Fruit fly (Drosophila melanogaster) whole organism, pupa: ENCODE results near the gene CG5516.

Source experiments
- CG10348 ChIP-seq: fragments of 200-800 bp; sonication (Bioruptor generic); IDR thresholded peaks from 2 replicates; pipeline ENCODE4 v1.3.6; 2022; ENCODE audit warnings: missing biosample characterization, missing genetic modification characterization
- CG12605 ChIP-seq: fragments of 200-800 bp; sonication (Bioruptor generic); IDR thresholded peaks from 2 replicates; pipeline ENCODE4 v1.3.6; 2022; ENCODE audit warnings: missing biosample characterization, missing genetic modification characterization
- CG13204 ChIP-seq: fragments of 200-800 bp; sonication (Bioruptor generic); optimal IDR thresholded peaks from 2 replicates; lab custom pipeline; 2018; ENCODE audit warnings: missing biosample characterization, mild to moderate bottlenecking, missing genetic modification characterization, moderate library complexity
- CG14655 ChIP-seq: fragments of 200-800 bp; sonication (Bioruptor generic); optimal IDR thresholded peaks from 3 replicates; lab custom pipeline; 2017; ENCODE audit warnings: mild to moderate bottlenecking, missing biosample characterization, missing genetic modification reagents, missing genetic modification characterization
- CG15710 ChIP-seq: fragments of 200-800 bp; sonication (Bioruptor generic); optimal IDR thresholded peaks from 2 replicates; lab custom pipeline; 2018; ENCODE audit warnings: missing biosample characterization, mild to moderate bottlenecking, missing genetic modification characterization, moderate library complexity
- CG17806 ChIP-seq: fragments of 200-800 bp; sonication (Bioruptor generic); optimal IDR thresholded peaks from 2 replicates; lab custom pipeline; 2018; ENCODE audit warnings: missing biosample characterization, mild to moderate bottlenecking, missing genetic modification characterization, moderate library complexity
- CG32121 ChIP-seq: fragments of 200-800 bp; sonication (Bioruptor generic); IDR thresholded peaks from 2 replicates; pipeline ENCODE4 v1.3.6; 2022; ENCODE audit warnings: missing biosample characterization, missing genetic modification characterization
- CG34367 ChIP-seq: fragments of 200-800 bp; sonication (Bioruptor generic); optimal IDR thresholded peaks from 2 replicates; lab custom pipeline; 2018; ENCODE audit warnings: missing biosample characterization, mild to moderate bottlenecking, missing genetic modification characterization
- CG4496 ChIP-seq: fragments of 200-800 bp; sonication (Bioruptor generic); IDR thresholded peaks from 3 replicates; pipeline ENCODE4 v1.3.6; 2022; ENCODE audit warnings: missing biosample characterization, missing genetic modification characterization
- CG8159 ChIP-seq: fragments of 200-800 bp; sonication (Bioruptor generic); optimal IDR thresholded peaks from 3 replicates; lab custom pipeline; 2018; ENCODE audit warnings: missing biosample characterization, mild to moderate bottlenecking, missing genetic modification characterization, moderate library complexity
- CG8301 ChIP-seq: fragments of 200-800 bp; sonication (Bioruptor generic); optimal IDR thresholded peaks from 2 replicates; lab custom pipeline; 2018; ENCODE audit warnings: missing biosample characterization, mild to moderate bottlenecking, missing genetic modification characterization
- CG9948 ChIP-seq: fragments of 200-800 bp; sonication (Bioruptor generic); optimal IDR thresholded peaks from 2 replicates; lab custom pipeline; 2018; ENCODE audit warnings: missing biosample characterization, mild to moderate bottlenecking, missing genetic modification characterization, moderate library complexity
- D1 ChIP-seq: fragments of 200-800 bp; sonication (Bioruptor generic); optimal IDR thresholded peaks from 2 replicates; lab custom pipeline; 2018; ENCODE audit warnings: missing biosample characterization, mild to moderate bottlenecking, missing genetic modification characterization, moderate library complexity
- EcR ChIP-seq: fragments of 200-800 bp; sonication (Bioruptor generic); optimal IDR thresholded peaks from 3 replicates; lab custom pipeline; 2019; ENCODE audit warnings: missing biosample characterization, missing genetic modification characterization, mild to moderate bottlenecking, moderate library complexity, missing genetic modification reagents
- Ets98B ChIP-seq: fragments of 200-800 bp; sonication (Bioruptor generic); IDR thresholded peaks from 2 replicates; pipeline ENCODE4 v1.3.6; 2022; ENCODE audit warnings: missing biosample characterization, missing genetic modification characterization
- Pif1A ChIP-seq: fragments of 200-800 bp; sonication (Bioruptor generic); optimal IDR thresholded peaks from 3 replicates; lab custom pipeline; 2016; ENCODE audit warnings: missing biosample characterization, missing genetic modification characterization
- Pif1B ChIP-seq: fragments of 200-800 bp; sonication (Bioruptor generic); optimal IDR thresholded peaks from 3 replicates; lab custom pipeline; 2016; ENCODE audit warnings: missing biosample characterization, missing genetic modification characterization
- Snoo ChIP-seq: fragments of 200-800 bp; sonication (Bioruptor generic); optimal IDR thresholded peaks from 3 replicates; lab custom pipeline; 2017; ENCODE audit warnings: missing biosample characterization, mild to moderate bottlenecking, missing genetic modification characterization, inconsistent platforms
- fd96Ca ChIP-seq: fragments of 200-800 bp; sonication (Bioruptor generic); IDR thresholded peaks from 3 replicates; pipeline ENCODE4 v1.3.6; 2022; ENCODE audit warnings: missing biosample characterization, missing genetic modification characterization
- gl ChIP-seq: fragments of 200-800 bp; sonication (Bioruptor generic); optimal IDR thresholded peaks from 2 replicates; lab custom pipeline; 2018; ENCODE audit warnings: missing biosample characterization, mild to moderate bottlenecking, missing genetic modification characterization
- rn ChIP-seq: fragments of 200-800 bp; sonication (Bioruptor generic); IDR thresholded peaks from 2 replicates; pipeline ENCODE4 v1.3.6; 2022; ENCODE audit warnings: missing biosample characterization, missing genetic modification characterization

The CG5516 gene

dm6 chr3R:15965169-15965568 lies 1.5 kb downstream of the CG5516 start, which contains the start of the genes CG32856 and Rbf2:
Gene CG32856, minus strand, starts transcription at chr3R:15965351.
Gene Rbf2, plus strand, starts transcription at chr3R:15965446.
- no peak for TF ChIP-seq gl
- peak; percentile 83 for TF ChIP-seq Snoo (tag; lab: Kevin White, UChicago)
- peak; percentile 89 for TF ChIP-seq CG34367 (tag; lab: Kevin White, UChicago)
- TF ChIP-seq CG10348 (GFP tag; lab: Robert Waterston, UW): peak; percentile 56; the same call in 1 of the 2 replicates
- no peak for TF ChIP-seq Pif1A
- TF ChIP-seq D1 (tag; lab: Kevin White, UChicago): no peak
- no peak for TF ChIP-seq CG4496
- no peak for TF ChIP-seq Pif1B (GFP tag; lab: Kevin White, UChicago)
- no peak for TF ChIP-seq Ets98B (GFP tag; lab: Robert Waterston, UW)
- TF ChIP-seq CG15710 (tag; lab: Kevin White, UChicago): peak; percentile 94
- no peak for TF ChIP-seq rn
- TF ChIP-seq fd96Ca: no peak
- peak; percentile 51 for TF ChIP-seq CG17806
- no peak for TF ChIP-seq CG8159 (tag; lab: Kevin White, UChicago)
- peak; percentile 35 for TF ChIP-seq EcR (GFP tag; lab: Kevin White, UChicago)
- TF ChIP-seq CG14655: no peak
- TF ChIP-seq CG9948 (tag; lab: Kevin White, UChicago): peak; percentile 90
- TF ChIP-seq CG8301 (tag; lab: Kevin White, UChicago): no peak
- no peak for TF ChIP-seq CG13204 (GFP tag; lab: Kevin White, UChicago)
- TF ChIP-seq CG32121 (GFP tag; lab: Robert Waterston, UW): peak; percentile 70
- TF ChIP-seq CG12605 (GFP tag; lab: Robert Waterston, UW): no peak; the same call in 1 of the 2 replicates

dm6 chr3R:15972298-15972978 lies 8.8 kb downstream of the CG5516 start, which contains the start of gene mor:
Gene mor, minus strand, starts transcription at chr3R:15972913.
- TF ChIP-seq CG8159 (tag; lab: Kevin White, UChicago) (no peak), Ets98B (GFP tag; lab: Robert Waterston, UW) (no peak), CG13204 (GFP tag; lab: Kevin White, UChicago) (no peak), Pif1B (GFP tag; lab: Kevin White, UChicago) (no peak), gl (no peak), CG32121 (GFP tag; lab: Robert Waterston, UW) (no peak), CG8301 (tag; lab: Kevin White, UChicago) (no peak)

- TF ChIP-seq CG9948 (tag; lab: Kevin White, UChicago) (peak; percentile 43), Pif1B (GFP tag; lab: Kevin White, UChicago) (no peak), Pif1A (no peak), CG8159 (tag; lab: Kevin White, UChicago) (peak; percentile 49), CG4496 (no peak), EcR (GFP tag; lab: Kevin White, UChicago) (no peak), CG17806 (peak; percentile 7), CG8301 (tag; lab: Kevin White, UChicago) (peak; percentile 29), CG15710 (tag; lab: Kevin White, UChicago) (peak; percentile 29)
Measured at dm6 chr3R:15972979-15973486, 9.3 kb downstream of the CG5516 start, which contains the start of gene Hel89B. Gene Hel89B, plus strand, starts transcription at chr3R:15973298.

- TF ChIP-seq CG34367 (tag; lab: Kevin White, UChicago): no peak
- TF ChIP-seq CG32121 (GFP tag; lab: Robert Waterston, UW): no peak
- TF ChIP-seq CG8301 (tag; lab: Kevin White, UChicago): no peak
- no peak for TF ChIP-seq CG13204 (GFP tag; lab: Kevin White, UChicago)
- no peak for TF ChIP-seq CG15710 (tag; lab: Kevin White, UChicago)
- peak; percentile 24 for TF ChIP-seq CG14655
Measured at dm6 chr3R:15973488-15973975, 9.8 kb downstream of the CG5516 start.

dm6 chr3R:15974235-15974634 lies 10.6 kb downstream of the CG5516 start:
- TF ChIP-seq CG14655 (peak; percentile 83), CG15710 (tag; lab: Kevin White, UChicago) (peak; percentile 76), Ets98B (GFP tag; lab: Robert Waterston, UW) (no peak), Pif1A (peak; percentile 86), gl (peak; percentile 37), CG34367 (tag; lab: Kevin White, UChicago) (peak; percentile 68), Pif1B (GFP tag; lab: Kevin White, UChicago) (peak; percentile 75), CG32121 (GFP tag; lab: Robert Waterston, UW) (no peak), CG8159 (tag; lab: Kevin White, UChicago) (no peak), CG17806 (peak; percentile 74), fd96Ca (no peak), D1 (tag; lab: Kevin White, UChicago) (no peak), CG9948 (tag; lab: Kevin White, UChicago) (peak; percentile 79), CG4496 (no peak), Snoo (tag; lab: Kevin White, UChicago) (peak; percentile 71), rn (no peak), CG8301 (tag; lab: Kevin White, UChicago) (peak; percentile 87), EcR (GFP tag; lab: Kevin White, UChicago) (no peak), CG13204 (GFP tag; lab: Kevin White, UChicago) (peak; percentile 64), CG12605 (GFP tag; lab: Robert Waterston, UW) (no peak), CG10348 (GFP tag; lab: Robert Waterston, UW) (no peak)
